Fruit fly (Drosophila melanogaster) whole organism, embryonic: ENCODE measurements around the gene Ir75d.
A peak's percentile ranks its signal among the peaks of the same experiment; 100 is the strongest.

Source experiments
- CG10979 ChIP-seq: fragments of 200-800 bp; sonication (Bioruptor generic); optimal IDR thresholded peaks from 2 replicates; lab custom pipeline; 2018; ENCODE audit warnings: missing biosample characterization, mild to moderate bottlenecking, missing genetic modification characterization, moderate library complexity
- CG11093 ChIP-seq: fragments of 200-800 bp; sonication (Bioruptor generic); IDR thresholded peaks from 3 replicates; pipeline ENCODE4 v1.3.6; 2022; ENCODE audit warnings: missing biosample characterization, missing genetic modification characterization
- CG13123 ChIP-seq: fragments of 200-800 bp; sonication (Bioruptor generic); optimal IDR thresholded peaks from 2 replicates; lab custom pipeline; 2016; ENCODE audit warnings: missing biosample characterization, missing genetic modification characterization
- CG13287 ChIP-seq: fragments of 200-800 bp; sonication (Bioruptor generic); IDR thresholded peaks from 2 replicates; pipeline ENCODE4 v1.3.6; 2022; ENCODE audit warnings: missing biosample characterization, missing genetic modification characterization; ENCODE audit not compliant: partially characterized antibody
- CG13624 ChIP-seq: fragments of 200-800 bp; sonication (Bioruptor generic); optimal IDR thresholded peaks from 2 replicates; lab custom pipeline; 2016; ENCODE audit warnings: missing biosample characterization, missing genetic modification characterization
- CG14710 ChIP-seq: fragments of 200-800 bp; sonication (Bioruptor generic); optimal IDR thresholded peaks from 3 replicates; lab custom pipeline; 2019; ENCODE audit warnings: missing biosample characterization, mild to moderate bottlenecking, missing genetic modification characterization, moderate library complexity
- CG15514 ChIP-seq: fragments of 200-800 bp; sonication (Bioruptor generic); optimal IDR thresholded peaks from 3 replicates; lab custom pipeline; 2017; ENCODE audit warnings: missing biosample characterization, missing genetic modification characterization, mild to moderate bottlenecking, moderate library complexity, missing genetic modification reagents
- CG1832 ChIP-seq: fragments of 200-800 bp; sonication (Bioruptor generic); optimal IDR thresholded peaks from 2 replicates; lab custom pipeline; 2017; ENCODE audit warnings: missing biosample characterization, mild to moderate bottlenecking, missing genetic modification characterization, inconsistent platforms
- CG2120 ChIP-seq: fragments of 200-800 bp; sonication (Bioruptor generic); optimal IDR thresholded peaks from 3 replicates; lab custom pipeline; 2016; ENCODE audit warnings: missing biosample characterization, missing genetic modification characterization
- CG2129 ChIP-seq: fragments of 200-800 bp; sonication (Bioruptor generic); IDR thresholded peaks from 2 replicates; pipeline ENCODE4 v1.3.6; 2022; ENCODE audit warnings: missing biosample characterization, missing genetic modification characterization; ENCODE audit not compliant: partially characterized antibody
- CG2199 ChIP-seq: fragments of 200-800 bp; sonication (Bioruptor generic); IDR thresholded peaks from 3 replicates; pipeline ENCODE4 v1.3.6; 2022; ENCODE audit warnings: missing biosample characterization, missing genetic modification characterization
- CG34224 ChIP-seq: fragments of 200-800 bp; sonication (Bioruptor generic); IDR thresholded peaks from 3 replicates; pipeline ENCODE4 v1.3.6; 2022; ENCODE audit warnings: missing biosample characterization, missing genetic modification characterization; ENCODE audit not compliant: partially characterized antibody
- CG34422 ChIP-seq: fragments of 200-800 bp; sonication (Bioruptor generic); IDR thresholded peaks from 3 replicates; pipeline ENCODE4 v1.3.6; 2022; ENCODE audit warnings: missing biosample characterization, missing genetic modification characterization
- CG4360 ChIP-seq: fragments of 200-800 bp; sonication (Bioruptor generic); IDR thresholded peaks from 2 replicates; pipeline ENCODE4 v1.3.6; 2022; ENCODE audit warnings: missing biosample characterization, missing genetic modification characterization
- CG4617 ChIP-seq: fragments of 200-800 bp; sonication (Bioruptor generic); optimal IDR thresholded peaks from 3 replicates; lab custom pipeline; 2016; ENCODE audit warnings: missing biosample characterization, missing genetic modification characterization, borderline replicate concordance
- CG4854 ChIP-seq: fragments of 200-800 bp; sonication (Bioruptor generic); optimal IDR thresholded peaks from 2 replicates; lab custom pipeline; 2016; ENCODE audit warnings: missing biosample characterization, missing genetic modification characterization, inconsistent platforms
- CG9727 ChIP-seq: fragments of 200-800 bp; sonication (Bioruptor generic); optimal IDR thresholded peaks from 3 replicates; lab custom pipeline; 2017; ENCODE audit warnings: missing biosample characterization, mild to moderate bottlenecking, missing genetic modification characterization
- CHES-1-like ChIP-seq: fragments of 200-800 bp; sonication (Bioruptor generic); optimal IDR thresholded peaks from 2 replicates; lab custom pipeline; 2016; ENCODE audit warnings: missing biosample characterization, missing genetic modification characterization
- Dip2 ChIP-seq: fragments of 200-800 bp; sonication (Bioruptor generic); IDR thresholded peaks from 2 replicates; pipeline ENCODE4 v1.3.6; 2022; ENCODE audit warnings: missing biosample characterization, missing genetic modification characterization
- H15 ChIP-seq: fragments of 200-800 bp; sonication (Bioruptor generic); IDR thresholded peaks from 3 replicates; pipeline ENCODE4 v1.3.6; 2022; ENCODE audit warnings: missing biosample characterization, missing genetic modification characterization
- HLH4C ChIP-seq: fragments of 200-800 bp; sonication (Bioruptor generic); IDR thresholded peaks from 3 replicates; pipeline ENCODE4 v1.3.6; 2022; ENCODE audit warnings: missing biosample characterization, missing genetic modification characterization; ENCODE audit not compliant: partially characterized antibody
- HLH54F ChIP-seq: fragments of 200-800 bp; sonication (Bioruptor generic); optimal IDR thresholded peaks from 3 replicates; lab custom pipeline; 2016; ENCODE audit warnings: missing biosample characterization, missing genetic modification characterization
- Lpt ChIP-seq: fragments of >200 bp; optimal IDR thresholded peaks from 2 replicates; lab custom pipeline; 2018; ENCODE audit warnings: missing biosample characterization, missing genetic modification characterization
- MESR4 ChIP-seq: fragments of 200-800 bp; sonication (Bioruptor generic); optimal IDR thresholded peaks from 2 replicates; lab custom pipeline; 2018; ENCODE audit warnings: missing biosample characterization, mild to moderate bottlenecking, missing genetic modification characterization, moderate library complexity
- Med ChIP-seq: fragments of 200-800 bp; sonication (Bioruptor generic); peaks from one replicate; lab custom pipeline; 2016; ENCODE audit warnings: missing biosample characterization, missing genetic modification characterization, mild to moderate bottlenecking, inconsistent platforms, moderate library complexity
- Meics ChIP-seq: fragments of 200-800 bp; sonication (Bioruptor generic); optimal IDR thresholded peaks from 2 replicates; lab custom pipeline; 2017; ENCODE audit warnings: missing biosample characterization, mild to moderate bottlenecking, missing genetic modification characterization
- Opbp ChIP-seq: fragments of 200-800 bp; sonication (Bioruptor generic); IDR thresholded peaks from 3 replicates; pipeline ENCODE4 v1.3.6; 2022; ENCODE audit warnings: missing biosample characterization, missing genetic modification characterization; ENCODE audit not compliant: partially characterized antibody
- Rfx ChIP-seq: fragments of 200-800 bp; sonication (Bioruptor generic); IDR thresholded peaks from 2 replicates; pipeline ENCODE4 v1.3.6; 2022; ENCODE audit warnings: missing biosample characterization, missing genetic modification characterization
- Scr ChIP-seq: fragments of 200-800 bp; sonication (Bioruptor generic); IDR thresholded peaks from 2 replicates; pipeline ENCODE4 v1.3.6; 2022; ENCODE audit warnings: missing biosample characterization, missing genetic modification characterization; ENCODE audit not compliant: partially characterized antibody
- Six4 ChIP-seq: fragments of 200-800 bp; sonication (Bioruptor generic); optimal IDR thresholded peaks from 2 replicates; lab custom pipeline; 2016; ENCODE audit warnings: missing biosample characterization, missing genetic modification characterization
- Sry-δ ChIP-seq: fragments of 200-800 bp; sonication (Bioruptor generic); optimal IDR thresholded peaks from 2 replicates; lab custom pipeline; 2016; ENCODE audit warnings: missing biosample characterization, missing genetic modification characterization
- YL-1 ChIP-seq: fragments of 200-800 bp; sonication (Bioruptor generic); optimal IDR thresholded peaks from 3 replicates; lab custom pipeline; 2017; ENCODE audit warnings: missing biosample characterization, mild to moderate bottlenecking, missing genetic modification characterization
- amos ChIP-seq: fragments of 200-800 bp; sonication (Bioruptor generic); IDR thresholded peaks from 2 replicates; pipeline ENCODE4 v1.3.6; 2022; ENCODE audit warnings: missing biosample characterization, missing genetic modification characterization; ENCODE audit not compliant: partially characterized antibody
- bowl ChIP-seq: fragments of 200-800 bp; sonication (Bioruptor generic); IDR thresholded peaks from 2 replicates; pipeline ENCODE4 v1.3.6; 2022; ENCODE audit warnings: missing biosample characterization, missing genetic modification characterization
- cwo ChIP-seq: fragments of 200-800 bp; sonication (Bioruptor generic); optimal IDR thresholded peaks from 3 replicates; lab custom pipeline; 2017; ENCODE audit warnings: missing biosample characterization, missing genetic modification characterization, mild to moderate bottlenecking, moderate library complexity, missing genetic modification reagents
- dysf ChIP-seq: fragments of 200-800 bp; sonication (Bioruptor generic); IDR thresholded peaks from 3 replicates; pipeline ENCODE4 v1.3.6; 2022; ENCODE audit warnings: missing biosample characterization, missing genetic modification characterization
- grau ChIP-seq: fragments of 200-800 bp; optimal IDR thresholded peaks from 3 replicates; lab custom pipeline; 2019; ENCODE audit warnings: missing biosample characterization, mild to moderate bottlenecking, missing genetic modification characterization, moderate library complexity
- ind ChIP-seq: fragments of 200-800 bp; sonication (Bioruptor generic); optimal IDR thresholded peaks from 3 replicates; lab custom pipeline; 2016; ENCODE audit warnings: missing biosample characterization, missing genetic modification characterization
- lilli ChIP-seq: fragments of 200-800 bp; sonication (Bioruptor generic); optimal IDR thresholded peaks from 3 replicates; lab custom pipeline; 2016; ENCODE audit warnings: missing biosample characterization, missing genetic modification characterization
- lola ChIP-seq, 3 experiments: fragments of >200 bp in 2 of 3; fragments of 200-800 bp in 1 of 3; sonication (Bioruptor generic) in 1 of 3; optimal IDR thresholded peaks; 2 replicates each; lab custom pipeline; 2017 to 2019; ENCODE audit warnings: missing biosample characterization in 3 of 3, missing genetic modification characterization in 3 of 3, mild to moderate bottlenecking in 1 of 3, moderate library complexity in 1 of 3
- nmo ChIP-seq: fragments of 200-800 bp; sonication (Bioruptor generic); optimal IDR thresholded peaks from 2 replicates; lab custom pipeline; 2018; ENCODE audit warnings: missing biosample characterization, mild to moderate bottlenecking, missing genetic modification characterization, moderate library complexity
- pb ChIP-seq: fragments of 200-800 bp; sonication (Bioruptor generic); optimal IDR thresholded peaks from 3 replicates; lab custom pipeline; 2016; ENCODE audit warnings: missing biosample characterization, missing genetic modification characterization
- phol ChIP-seq: fragments of 200-800 bp; sonication (Bioruptor generic); optimal IDR thresholded peaks from 3 replicates; lab custom pipeline; 2018; ENCODE audit warnings: missing biosample characterization, mild to moderate bottlenecking, missing genetic modification characterization, moderate library complexity
- pzg ChIP-seq: fragments of 200-800 bp; sonication (Bioruptor generic); optimal IDR thresholded peaks from 3 replicates; lab custom pipeline; 2018; ENCODE audit warnings: missing biosample characterization, mild to moderate bottlenecking, missing genetic modification characterization, moderate library complexity
- trem ChIP-seq: fragments of 200-800 bp; optimal IDR thresholded peaks from 3 replicates; lab custom pipeline; 2019; ENCODE audit warnings: missing biosample characterization, mild to moderate bottlenecking, missing genetic modification characterization, moderate library complexity
- tx ChIP-seq: fragments of 200-800 bp; sonication (Bioruptor generic); optimal IDR thresholded peaks from 2 replicates; lab custom pipeline; 2016; ENCODE audit warnings: missing biosample characterization, missing genetic modification characterization
- vnd ChIP-seq: fragments of 200-800 bp; sonication (Bioruptor generic); IDR thresholded peaks from 3 replicates; pipeline ENCODE4 v1.3.6; 2022; ENCODE audit warnings: missing biosample characterization, missing genetic modification characterization; ENCODE audit not compliant: partially characterized antibody

Gene Ir75d

DNA sequence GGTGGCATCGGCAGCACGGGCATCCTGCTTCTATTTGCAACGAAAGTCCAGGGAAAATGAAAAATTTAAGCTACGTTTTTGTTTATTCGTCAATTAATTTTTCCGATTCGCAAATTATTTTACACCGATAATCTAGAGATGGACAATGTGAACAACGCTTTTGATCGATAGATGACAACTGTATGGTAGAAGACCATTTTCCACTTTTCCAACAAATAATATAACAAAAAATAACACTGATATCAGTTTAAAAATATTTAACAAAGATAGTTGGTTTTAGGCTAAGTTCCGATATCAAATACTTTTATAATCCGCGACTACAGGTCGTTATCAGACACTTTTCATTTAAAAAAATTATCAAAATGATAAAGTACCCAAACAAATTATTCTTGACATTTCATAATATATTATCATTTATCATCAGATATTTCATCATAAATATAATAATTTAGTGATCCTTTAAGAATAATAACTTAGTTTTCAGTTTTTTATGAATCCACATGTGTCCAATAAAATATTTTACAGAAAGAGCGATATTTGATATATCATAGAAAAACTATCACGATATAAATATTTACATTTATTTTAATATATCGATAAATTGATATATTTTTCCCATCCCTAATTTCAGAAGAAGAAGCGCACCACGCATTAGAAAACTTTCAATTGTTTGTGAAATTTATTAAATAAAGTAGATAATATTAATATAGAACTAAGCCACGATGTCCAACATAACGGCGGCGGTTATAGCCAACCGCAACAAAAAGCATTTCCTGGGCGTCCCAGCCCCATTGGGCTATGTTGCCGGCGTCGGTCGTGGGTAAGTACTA is 6.0 kb downstream of the Ir75d start, which contains the start of the genes CSN1b and Prp6 (continued):
- TF ChIP-seq tx (GFP tag; lab: Kevin White, UChicago) = no peak
- peak; percentile 60 for TF ChIP-seq CG14710 (tag; lab: Kevin White, UChicago)
- TF ChIP-seq CG11093 (GFP tag; lab: Robert Waterston, UW) = no peak
- no peak for TF ChIP-seq CG13624 (GFP tag; lab: Kevin White, UChicago)
- TF ChIP-seq pb = no peak
- TF ChIP-seq dysf (GFP tag; lab: Robert Waterston, UW) = no peak
- no peak for TF ChIP-seq bowl (GFP tag; lab: Robert Waterston, UW)
- no peak for TF ChIP-seq HLH54F (GFP tag; lab: Kevin White, UChicago)
- peak; percentile 38; the same call in 1 of the 2 replicates for TF ChIP-seq Rfx (GFP tag; lab: Robert Waterston, UW)
- peak; percentile 16 for TF ChIP-seq CG4617 (GFP tag; lab: Kevin White, UChicago)
- peak; percentile 36 for TF ChIP-seq phol (tag; lab: Kevin White, UChicago)
- peak in 1 of 3 experiments; percentile 39 for TF ChIP-seq lola (GFP tag; optimal IDR thresholded peaks at IDR 0.05; lab: Kevin White, UChicago)
- no peak for TF ChIP-seq CG4360
- TF ChIP-seq Sry-δ (GFP tag; lab: Kevin White, UChicago) = peak; percentile 75
- TF ChIP-seq MESR4 (GFP tag; lab: Kevin White, UChicago) = peak; percentile 58
- TF ChIP-seq H15 = no peak

dm6 chr3L:18901411-18901810 is 9.6 kb downstream of the Ir75d start, which contains the start of the genes arx and CG6843:
Gene arx (minus strand): TSS chr3L:18901554.
Gene CG6843 (plus strand): TSS chr3L:18901594.
- TF ChIP-seq CHES-1-like (GFP tag; lab: Kevin White, UChicago) = peak; percentile 40
- peak; percentile 70 for TF ChIP-seq trem (tag; lab: Kevin White, UChicago)
- TF ChIP-seq Med = peak; percentile 74
- no peak for TF ChIP-seq CG4854
- peak; percentile 16 for TF ChIP-seq nmo (GFP tag; lab: Kevin White, UChicago)
- peak; percentile 9 for TF ChIP-seq CG10979 (tag; lab: Kevin White, UChicago)
- peak; percentile 96 for TF ChIP-seq CG13287
- TF ChIP-seq amos (GFP tag; lab: Robert Waterston, UW) = peak; percentile 96
- peak; percentile 19 for TF ChIP-seq CG2120
- no peak for TF ChIP-seq CG1832
- peak; percentile 95 for TF ChIP-seq Opbp
- TF ChIP-seq CG15514 (GFP tag; lab: Kevin White, UChicago) = peak; percentile 51
- peak; percentile 7 for TF ChIP-seq lilli (GFP tag; lab: Kevin White, UChicago)
- peak; percentile 88 for TF ChIP-seq vnd (GFP tag; lab: Robert Waterston, UW)
- TF ChIP-seq CG13123 (GFP tag; lab: Kevin White, UChicago) = no peak
- TF ChIP-seq cwo = no peak
- TF ChIP-seq CG2129 (GFP tag; lab: Robert Waterston, UW) = peak; percentile 81
- peak; percentile 86 for TF ChIP-seq YL-1 (GFP tag; lab: Kevin White, UChicago)
- TF ChIP-seq HLH4C (GFP tag; lab: Robert Waterston, UW) = peak; percentile 83
- no peak for TF ChIP-seq CG9727
- peak; percentile 36; the same call in 1 of the 3 replicates for TF ChIP-seq CG34422
- peak; percentile 92 for TF ChIP-seq Scr (GFP tag; lab: Robert Waterston, UW)
- no peak for TF ChIP-seq Lpt (GFP tag; lab: Kevin White, UChicago)
- TF ChIP-seq pzg = peak; percentile 84
- TF ChIP-seq Meics = no peak
- no peak for TF ChIP-seq Six4 (GFP tag; lab: Kevin White, UChicago)
- peak; percentile 13; the same call in 1 of the 3 replicates for TF ChIP-seq CG2199 (GFP tag; lab: Robert Waterston, UW)
- TF ChIP-seq CG34224 (GFP tag; lab: Robert Waterston, UW) = peak; percentile 95
- TF ChIP-seq grau (tag; lab: Kevin White, UChicago) = peak; percentile 3
- no peak for TF ChIP-seq Dip2 (GFP tag; lab: Robert Waterston, UW)
- TF ChIP-seq ind (GFP tag; lab: Kevin White, UChicago) = no peak
